Worm (Caenorhabditis elegans) whole organism, L1 larva: ENCODE measurements around the gene K08D10.10.
"Not testable (repeated sequence)": the region's sequence is repeated elsewhere in the genome, so short reads cannot be mapped to it uniquely, and the experiment has no call there.

Experiments
- C04F5.9 ChIP-seq: sonication (generic microtip); optimal IDR thresholded peaks from 2 replicates; lab custom pipeline; 2016; ENCODE audit warnings: missing genetic modification characterization, missing compliant biosample characterization
- C34B4.2 ChIP-seq: sonication (generic microtip); optimal IDR thresholded peaks from 2 replicates; lab custom pipeline; 2017; ENCODE audit warnings: mild to moderate bottlenecking, missing genetic modification characterization, missing compliant biosample characterization
- Y116A8C.19 ChIP-seq: sonication (generic microtip); optimal IDR thresholded peaks from 2 replicates; lab custom pipeline; 2016; ENCODE audit warnings: missing compliant biosample characterization, missing genetic modification characterization, borderline replicate concordance
- alr-1 ChIP-seq: fragments of 200-800 bp; sonication (Bioruptor generic); optimal IDR thresholded peaks from 2 replicates; lab custom pipeline; 2018; ENCODE audit warnings: borderline replicate concordance, mild to moderate bottlenecking, missing genetic modification characterization, missing compliant biosample characterization
- ceh-8 ChIP-seq: fragments of 200-800 bp; sonication (Bioruptor generic); optimal IDR thresholded peaks from 2 replicates; lab custom pipeline; 2018; ENCODE audit warnings: mild to moderate bottlenecking, missing genetic modification characterization, moderate library complexity, missing compliant biosample characterization
- ceh-82 ChIP-seq, 3 experiments: fragments of 150-350 bp in 1 of 3; sonication (generic microtip) in 2 of 3; optimal IDR thresholded peaks; 2 replicates each; lab custom pipeline; 2014 to 2017; ENCODE audit warnings: missing biosample characterization in 3 of 3, missing genetic modification characterization in 3 of 3
- ceh-88 ChIP-seq: fragments of 200-800 bp; sonication (Bioruptor generic); IDR thresholded peaks from 2 replicates; pipeline ENCODE4 v1.3.6; 2022; ENCODE audit warnings: missing genetic modification characterization, missing compliant biosample characterization
- dsc-1 ChIP-seq: sonication (generic microtip); optimal IDR thresholded peaks from 2 replicates; lab custom pipeline; 2016; ENCODE audit warnings: mild to moderate bottlenecking, missing genetic modification characterization, missing compliant biosample characterization
- efl-1 ChIP-seq, 4 experiments: fragments of 150-350 bp; optimal IDR thresholded peaks in 3 of 4; peaks in 1 of 4; 1 replicate in 1 of 4; 2 replicates in 3 of 4; lab custom pipeline; 2014; ENCODE audit warnings: missing biosample characterization in 2 of 4, missing genetic modification characterization in 2 of 4, missing genetic modification reagents in 2 of 4
- egl-13 ChIP-seq: sonication (generic microtip); optimal IDR thresholded peaks from 2 replicates; lab custom pipeline; 2016; ENCODE audit warnings: missing genotype, missing genetic modification reagents, missing genetic modification characterization, missing compliant biosample characterization
- egl-27 ChIP-seq, 2 experiments: fragments of 150-350 bp in 1 of 2; sonication (generic microtip); optimal IDR thresholded peaks; 3 replicates each; lab custom pipeline; 2017 to 2018; ENCODE audit warnings: missing biosample characterization in 2 of 2, missing genetic modification characterization in 2 of 2, missing genetic modification reagents in 2 of 2
- elt-2 ChIP-seq: sonication (generic microtip); optimal IDR thresholded peaks from 2 replicates; lab custom pipeline; 2016; ENCODE audit warnings: missing genetic modification characterization, mild to moderate bottlenecking, inconsistent platforms, missing compliant biosample characterization, missing genetic modification reagents
- elt-3 ChIP-seq, 6 experiments: fragments of 150-350 bp in 1 of 6; sonication (generic microtip); optimal IDR thresholded peaks; 2 replicates each; lab custom pipeline; 2017 to 2018; ENCODE audit warnings: missing biosample characterization in 6 of 6, missing genetic modification characterization in 6 of 6, inconsistent platforms in 1 of 6
- fkh-10 ChIP-seq: sonication (generic microtip); optimal IDR thresholded peaks from 2 replicates; lab custom pipeline; 2017; ENCODE audit warnings: missing biosample characterization, missing genetic modification reagents, missing genetic modification characterization
- fos-1 ChIP-seq: fragments of 150-350 bp; optimal IDR thresholded peaks from 2 replicates; lab custom pipeline; 2014; ENCODE audit warnings: missing biosample characterization, missing genetic modification characterization
- jun-1 ChIP-seq: fragments of 150-350 bp; optimal IDR thresholded peaks from 2 replicates; lab custom pipeline; 2014; ENCODE audit warnings: missing biosample characterization, missing genetic modification reagents, missing genetic modification characterization
- lin-13 ChIP-seq: fragments of 150-350 bp; optimal IDR thresholded peaks from 2 replicates; lab custom pipeline; 2014; ENCODE audit warnings: missing biosample characterization, missing genetic modification reagents, missing genetic modification characterization
- lin-14 ChIP-seq: fragments of 200-800 bp; sonication (Bioruptor generic); optimal IDR thresholded peaks from 2 replicates; lab custom pipeline; 2018; ENCODE audit warnings: mild to moderate bottlenecking, missing genetic modification characterization, moderate library complexity, missing compliant biosample characterization
- lin-39 ChIP-seq: fragments of 150-350 bp; optimal IDR thresholded peaks from 2 replicates; lab custom pipeline; 2014; ENCODE audit warnings: missing biosample characterization, missing genetic modification reagents, missing genetic modification characterization
- lir-3 ChIP-seq: sonication (generic microtip); optimal IDR thresholded peaks from 2 replicates; lab custom pipeline; 2016; ENCODE audit warnings: mild to moderate bottlenecking, missing genetic modification characterization, moderate library complexity, missing compliant biosample characterization; ENCODE audit not compliant: poor library complexity
- mdl-1 ChIP-seq, 2 experiments: fragments of 150-350 bp; optimal IDR thresholded peaks; 2 replicates each; lab custom pipeline; 2014 to 2017; ENCODE audit warnings: missing biosample characterization in 2 of 2, missing genetic modification characterization in 2 of 2, inconsistent platforms in 1 of 2
- nhr-20 ChIP-seq: sonication (generic microtip); optimal IDR thresholded peaks from 2 replicates; lab custom pipeline; 2016; ENCODE audit warnings: mild to moderate bottlenecking, missing genetic modification characterization, missing compliant biosample characterization
- nhr-237 ChIP-seq: fragments of 150-350 bp; optimal IDR thresholded peaks from 2 replicates; lab custom pipeline; 2014; ENCODE audit warnings: missing biosample characterization, missing genetic modification characterization
- nhr-76 ChIP-seq: sonication (generic microtip); optimal IDR thresholded peaks from 2 replicates; lab custom pipeline; 2017; ENCODE audit warnings: missing biosample characterization, missing genetic modification characterization
- pax-3 ChIP-seq: fragments of 200-800 bp; sonication (Bioruptor generic); optimal IDR thresholded peaks from 2 replicates; lab custom pipeline; 2018; ENCODE audit warnings: mild to moderate bottlenecking, missing genetic modification characterization, moderate library complexity, missing compliant biosample characterization
- rnt-1 ChIP-seq: sonication (generic microtip); optimal IDR thresholded peaks from 2 replicates; lab custom pipeline; 2016; ENCODE audit warnings: mild to moderate bottlenecking, missing genetic modification characterization, moderate library complexity, missing compliant biosample characterization
- snpc-4 ChIP-seq: fragments of 150-350 bp; optimal IDR thresholded peaks from 2 replicates; lab custom pipeline; 2014; ENCODE audit warnings: missing biosample characterization, missing genetic modification characterization
- snu-23 ChIP-seq: sonication (generic microtip); optimal IDR thresholded peaks from 2 replicates; lab custom pipeline; 2016; ENCODE audit warnings: missing genetic modification characterization, missing compliant biosample characterization
- sox-4 ChIP-seq: sonication (generic microtip); optimal IDR thresholded peaks from 2 replicates; lab custom pipeline; 2016; ENCODE audit warnings: missing genetic modification characterization, missing compliant biosample characterization
- tbx-2 ChIP-seq: sonication (generic microtip); optimal IDR thresholded peaks from 2 replicates; lab custom pipeline; 2016; ENCODE audit warnings: missing genetic modification characterization, missing compliant biosample characterization
- tlp-1 ChIP-seq: fragments of 150-350 bp; optimal IDR thresholded peaks from 2 replicates; lab custom pipeline; 2014; ENCODE audit warnings: missing biosample characterization, missing genetic modification characterization
- unc-30 ChIP-seq: sonication (generic microtip); optimal IDR thresholded peaks from 2 replicates; lab custom pipeline; 2017; ENCODE audit warnings: missing biosample characterization, missing genetic modification characterization
- ztf-11 ChIP-seq, 2 experiments: sonication (generic microtip); optimal IDR thresholded peaks; 2 replicates each; lab custom pipeline; 2016 to 2017; ENCODE audit warnings: missing genetic modification characterization in 2 of 2, missing biosample characterization in 1 of 2, missing compliant biosample characterization in 1 of 2

Gene K08D10.10

ce11 chrIV:4117432-4117831 lies 34.6 kb upstream of the K08D10.10 start, which contains the start of gene drd-50:
Gene drd-50, plus strand, starts transcription at chrIV:4117732.
- TF ChIP-seq ceh-8 (GFP tag; lab: Kevin White, UChicago) (no peak), snu-23 (no peak), lir-3 (tag; lab: Kevin White, UChicago) (no peak), elt-2 (peak; percentile 38)

DNA sequence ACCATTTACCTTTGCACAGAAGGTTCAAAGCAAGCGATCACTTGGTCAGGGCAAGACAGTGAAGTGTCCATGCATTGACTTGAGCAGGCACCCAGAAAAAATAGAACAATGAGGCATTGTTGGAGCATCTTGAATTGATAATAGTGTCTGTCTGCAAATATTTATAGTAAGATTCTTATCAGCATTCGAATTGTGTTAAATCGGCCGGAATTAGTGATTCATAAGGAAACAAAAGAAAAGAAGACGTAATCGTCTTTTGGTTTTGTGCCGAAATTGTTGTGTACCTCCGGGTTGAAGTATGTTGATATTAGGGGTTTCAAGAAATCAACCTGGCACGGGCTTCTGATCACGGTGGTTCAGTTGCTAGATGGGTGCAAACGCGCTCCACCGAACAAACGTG lies 31.8 kb upstream of the K08D10.10 start, which contains the start of gene F49F1.5:
Gene F49F1.5 (minus strand): TSS at position 153 of the 400 bp plus-strand sequence.
- TF ChIP-seq unc-30 (tag; lab: Kevin White, UChicago) (no peak), elt-2 (peak; percentile 69), egl-27 (tag; optimal IDR thresholded peaks at IDR 0.05; lab: Kevin White, UChicago) (no peak)

DNA sequence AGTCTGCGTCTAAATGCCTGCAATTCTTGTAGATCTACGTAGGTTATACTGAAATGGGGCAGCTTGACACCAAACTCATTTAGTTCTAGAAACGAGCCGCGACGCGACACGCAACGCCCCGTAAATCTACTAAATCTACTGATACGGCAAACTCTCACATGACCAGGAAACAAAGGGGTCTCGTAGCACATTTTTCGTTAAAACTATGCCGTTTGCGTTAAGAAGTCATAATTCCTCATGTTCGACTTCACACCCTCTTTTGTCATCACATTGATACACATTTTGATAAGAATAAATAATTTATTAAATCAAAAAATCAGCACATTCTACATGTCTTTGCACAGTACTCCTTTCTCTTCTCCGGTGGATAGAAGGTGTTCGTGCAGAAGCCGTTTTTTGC lies 31.0 kb upstream of the K08D10.10 start:
- TF ChIP-seq alr-1, result no peak
- TF ChIP-seq pax-3 (tag; lab: Kevin White, UChicago), result no peak
- TF ChIP-seq elt-2, result peak; percentile 79
- no peak for TF ChIP-seq nhr-76
- no peak for TF ChIP-seq lin-39
- TF ChIP-seq snpc-4 (tag; lab: Kevin White, UChicago), result no peak
- TF ChIP-seq lir-3 (tag; lab: Kevin White, UChicago), result no peak
- TF ChIP-seq Y116A8C.19 (tag; lab: Kevin White, UChicago), result no peak

DNA sequence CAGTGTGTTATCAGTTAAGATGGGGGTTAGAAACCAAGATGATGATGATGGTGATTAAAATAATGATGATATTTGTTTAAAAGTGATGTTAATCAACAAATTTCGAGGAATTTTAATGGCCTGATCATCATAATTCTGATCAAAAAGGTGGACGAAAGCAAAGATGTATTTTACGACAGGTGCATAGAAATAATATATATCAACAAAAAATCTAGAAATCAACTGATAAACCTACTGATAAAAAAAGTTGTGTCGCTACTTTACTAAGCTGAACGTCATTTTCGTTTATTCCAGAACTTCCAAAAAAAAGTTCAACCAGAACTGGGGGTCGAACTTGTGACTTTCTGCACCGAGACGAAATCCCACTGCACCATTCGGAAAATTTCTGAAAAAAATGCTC lies 29.0 kb upstream of the K08D10.10 start, which contains the start of gene mul-1:
Gene mul-1 (minus strand): TSS at position 84 of the 400 bp plus-strand sequence.
- TF ChIP-seq alr-1, result no peak
- no peak for TF ChIP-seq dsc-1
- no peak for TF ChIP-seq efl-1 (optimal IDR thresholded peaks at IDR 0.05; lab: Kevin White, UChicago)
- peak in 1 of 2 experiments; percentile 37 for TF ChIP-seq efl-1 (GFP tag; optimal IDR thresholded peaks at IDR 0.05 in 1 of 2; lab: Kevin White, UChicago)
- TF ChIP-seq elt-2, result peak; percentile 59

ce11 chrIV:4125657-4126056 lies 26.4 kb upstream of the K08D10.10 start, which contains the start of gene F49F1.7:
Gene F49F1.7, minus strand, starts transcription at chrIV:4125757.
- TF ChIP-seq ceh-82 (tag; optimal IDR thresholded peaks at IDR 0.05; lab: Kevin White, UChicago); tbx-2; fos-1 (tag; lab: Kevin White, UChicago): not testable (repeated sequence)

ce11 chrIV:4135744-4136143 lies 16.3 kb upstream of the K08D10.10 start, which contains the start of gene F49F1.17:
Gene F49F1.17, minus strand, starts transcription at chrIV:4135844.
- TF ChIP-seq mdl-1 (tag; optimal IDR thresholded peaks at IDR 0.05; lab: Kevin White, UChicago) (no peak), egl-13 (no peak), egl-27 (tag; optimal IDR thresholded peaks at IDR 0.05; lab: Kevin White, UChicago) (no peak), nhr-237 (tag; lab: Kevin White, UChicago) (no peak), ceh-82 (tag; optimal IDR thresholded peaks at IDR 0.05; lab: Kevin White, UChicago) (no peak), lin-14 (GFP tag; lab: Kevin White, UChicago) (no peak), jun-1 (tag; lab: Kevin White, UChicago) (no peak), fkh-10 (GFP tag; lab: Kevin White, UChicago) (no peak), ceh-88 (no peak), lin-13 (GFP tag; lab: Kevin White, UChicago) (no peak), C04F5.9 (tag; lab: Kevin White, UChicago) (no peak), elt-3 (tag; optimal IDR thresholded peaks at IDR 0.05; lab: Kevin White, UChicago) (no peak), nhr-20 (tag; lab: Kevin White, UChicago) (no peak), alr-1 (no peak), rnt-1 (tag; lab: Kevin White, UChicago) (no peak), sox-4 (no peak), ztf-11 (tag; optimal IDR thresholded peaks at IDR 0.05; lab: Kevin White, UChicago) (no peak), tlp-1 (tag; lab: Kevin White, UChicago) (no peak), C34B4.2 (no peak)
